Fruit fly (Drosophila melanogaster) whole organism, embryonic: ENCODE results near the gene CG44837.

ENCODE experiments used
- CG8281 ChIP-seq: fragments of 200-800 bp; sonication (Bioruptor generic); optimal IDR thresholded peaks from 2 replicates; lab custom pipeline; 2018; ENCODE audit warnings: missing biosample characterization, mild to moderate bottlenecking, missing genetic modification characterization, moderate library complexity
- Dad ChIP-seq: fragments of 200-800 bp; sonication (Bioruptor generic); optimal IDR thresholded peaks from 3 replicates; lab custom pipeline; 2016; ENCODE audit warnings: missing biosample characterization, missing genetic modification characterization
- Fer2 ChIP-seq: fragments of 200-800 bp; sonication (Bioruptor generic); optimal IDR thresholded peaks from 2 replicates; lab custom pipeline; 2018; ENCODE audit warnings: missing biosample characterization, mild to moderate bottlenecking, missing genetic modification characterization, moderate library complexity
- al ChIP-seq: fragments of 200-800 bp; sonication (Bioruptor generic); IDR thresholded peaks from 2 replicates; pipeline ENCODE4 v1.3.6; 2022; ENCODE audit warnings: missing biosample characterization, missing genetic modification characterization
- pum ChIP-seq: fragments of 200-800 bp; sonication (Bioruptor generic); optimal IDR thresholded peaks from 2 replicates; lab custom pipeline; 2016; ENCODE audit warnings: missing biosample characterization, missing genetic modification characterization
- stwl ChIP-seq: fragments of 200-800 bp; sonication (Bioruptor generic); optimal IDR thresholded peaks from 3 replicates; lab custom pipeline; 2018; ENCODE audit warnings: missing biosample characterization, mild to moderate bottlenecking, missing genetic modification characterization, moderate library complexity

DNA sequence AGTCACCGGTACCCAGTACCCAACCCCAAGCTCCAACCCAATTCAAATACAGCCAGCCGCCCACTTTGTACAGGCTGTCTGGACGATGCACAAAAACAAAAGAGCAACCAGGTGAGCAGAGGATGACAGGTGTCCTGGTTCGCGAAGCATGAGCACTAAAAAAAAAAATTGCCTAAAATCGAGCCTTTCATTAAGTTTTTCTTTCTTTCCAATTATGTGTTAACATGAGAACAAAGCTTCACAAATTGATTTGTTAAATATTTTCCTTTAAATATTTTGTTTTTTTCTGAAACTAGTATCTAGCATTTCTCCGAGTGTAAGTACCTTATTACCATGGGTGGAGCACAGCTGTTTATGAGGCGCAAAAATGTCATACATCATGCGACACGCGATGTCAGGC, 63.9 kb downstream of the CG44837 start:
- TF ChIP-seq CG8281 (no peak), al (GFP tag; lab: Robert Waterston, UW) (no peak), pum (GFP tag; lab: Kevin White, UChicago) (no peak), stwl (tag; lab: Kevin White, UChicago) (no peak), Dad (GFP tag; lab: Kevin White, UChicago) (no peak), Fer2 (tag; lab: Kevin White, UChicago) (no peak)
